Fruit fly (Drosophila melanogaster) whole organism, embryonic: Measurements from ENCODE around the gene CG13032.

ENCODE experiments used
- Aef1 ChIP-seq: fragments of 200-800 bp; sonication (Bioruptor generic); IDR thresholded peaks from 3 replicates; pipeline ENCODE4 v1.3.6; 2022; ENCODE audit warnings: missing biosample characterization, missing genetic modification characterization
- Antp ChIP-seq: fragments of 200-800 bp; sonication (Bioruptor generic); optimal IDR thresholded peaks from 3 replicates; lab custom pipeline; 2016; ENCODE audit warnings: missing biosample characterization, missing genetic modification characterization
- Asciz ChIP-seq: fragments of 200-800 bp; sonication (Bioruptor generic); optimal IDR thresholded peaks from 2 replicates; lab custom pipeline; 2017; ENCODE audit warnings: missing biosample characterization, mild to moderate bottlenecking, missing genetic modification characterization, missing genetic modification reagents
- B-H2 ChIP-seq: fragments of 200-800 bp; sonication (Bioruptor generic); optimal IDR thresholded peaks from 2 replicates; lab custom pipeline; 2018; ENCODE audit warnings: missing biosample characterization, mild to moderate bottlenecking, missing genetic modification characterization
- CG10267 ChIP-seq: fragments of 200-800 bp; sonication (Bioruptor generic); optimal IDR thresholded peaks from 2 replicates; lab custom pipeline; 2018; ENCODE audit warnings: missing biosample characterization, mild to moderate bottlenecking, missing genetic modification characterization, moderate library complexity
- CG11085 ChIP-seq: fragments of 200-800 bp; sonication (Bioruptor generic); IDR thresholded peaks from 2 replicates; pipeline ENCODE4 v1.3.6; 2022; ENCODE audit warnings: missing biosample characterization, missing genetic modification characterization
- CG11456 ChIP-seq: fragments of 200-800 bp; sonication (Bioruptor generic); IDR thresholded peaks from 3 replicates; pipeline ENCODE4 v1.3.6; 2022; ENCODE audit warnings: missing biosample characterization, missing genetic modification characterization
- CG12104 ChIP-seq: fragments of 200-800 bp; sonication (Bioruptor generic); optimal IDR thresholded peaks from 3 replicates; lab custom pipeline; 2016; ENCODE audit warnings: missing biosample characterization, missing genetic modification characterization
- CG13123 ChIP-seq: fragments of 200-800 bp; sonication (Bioruptor generic); optimal IDR thresholded peaks from 2 replicates; lab custom pipeline; 2016; ENCODE audit warnings: missing biosample characterization, missing genetic modification characterization
- CG15073 ChIP-seq: fragments of 200-800 bp; sonication (Bioruptor generic); optimal IDR thresholded peaks from 2 replicates; lab custom pipeline; 2016; ENCODE audit warnings: missing biosample characterization, missing genetic modification characterization
- CG18011 ChIP-seq: fragments of 200-800 bp; sonication (Bioruptor generic); optimal IDR thresholded peaks from 2 replicates; lab custom pipeline; 2017; ENCODE audit warnings: missing biosample characterization, missing genetic modification characterization, mild to moderate bottlenecking, moderate library complexity, missing genotype
- CG2202 ChIP-seq: fragments of 200-800 bp; sonication (Bioruptor generic); optimal IDR thresholded peaks from 2 replicates; lab custom pipeline; 2018; ENCODE audit warnings: missing biosample characterization, mild to moderate bottlenecking, missing genetic modification characterization
- CG2889 ChIP-seq: fragments of 200-800 bp; sonication (Bioruptor generic); IDR thresholded peaks from 3 replicates; pipeline ENCODE4 v1.3.6; 2022; ENCODE audit warnings: missing biosample characterization, missing genetic modification characterization
- CG3065 ChIP-seq: fragments of 200-800 bp; sonication (Bioruptor generic); optimal IDR thresholded peaks from 2 replicates; lab custom pipeline; 2016; ENCODE audit warnings: missing biosample characterization, missing genetic modification characterization
- CG32532 ChIP-seq: fragments of 200-800 bp; sonication (Bioruptor generic); IDR thresholded peaks from 2 replicates; pipeline ENCODE4 v1.3.6; 2022; ENCODE audit warnings: missing biosample characterization, missing genetic modification characterization
- CG42726 ChIP-seq: fragments of 200-800 bp; sonication (Bioruptor generic); IDR thresholded peaks from 2 replicates; pipeline ENCODE4 v1.3.6; 2022; ENCODE audit warnings: missing biosample characterization, missing genetic modification characterization; ENCODE audit not compliant: partially characterized antibody
- CG4282 ChIP-seq: fragments of 200-800 bp; sonication (Bioruptor generic); optimal IDR thresholded peaks from 2 replicates; lab custom pipeline; 2016; ENCODE audit warnings: missing biosample characterization, missing genetic modification characterization
- CG4424 ChIP-seq: fragments of 200-800 bp; sonication (Bioruptor generic); optimal IDR thresholded peaks from 3 replicates; lab custom pipeline; 2016; ENCODE audit warnings: missing biosample characterization, missing genetic modification characterization
- CG5953 ChIP-seq: fragments of 200-800 bp; sonication (Bioruptor generic); IDR thresholded peaks from 2 replicates; pipeline ENCODE4 v1.3.6; 2022; ENCODE audit warnings: missing biosample characterization, missing genetic modification characterization
- CG6683 ChIP-seq: fragments of 200-800 bp; sonication (Bioruptor generic); optimal IDR thresholded peaks from 2 replicates; lab custom pipeline; 2017; ENCODE audit warnings: missing biosample characterization, mild to moderate bottlenecking, missing genetic modification characterization, missing genetic modification reagents
- CG7357 ChIP-seq: fragments of 200-800 bp; sonication (Bioruptor generic); IDR thresholded peaks from 3 replicates; pipeline ENCODE4 v1.3.6; 2022; ENCODE audit warnings: missing biosample characterization, missing genetic modification characterization
- CG9876 ChIP-seq: fragments of 200-800 bp; sonication (Bioruptor generic); optimal IDR thresholded peaks from 2 replicates; lab custom pipeline; 2016; ENCODE audit warnings: missing biosample characterization, missing genetic modification characterization
- CkIIα-i1 ChIP-seq: fragments of 200-800 bp; sonication (Bioruptor generic); IDR thresholded peaks from 2 replicates; pipeline ENCODE4 v1.3.6; 2022; ENCODE audit warnings: missing biosample characterization, missing genetic modification characterization
- Dad ChIP-seq: fragments of 200-800 bp; sonication (Bioruptor generic); optimal IDR thresholded peaks from 3 replicates; lab custom pipeline; 2016; ENCODE audit warnings: missing biosample characterization, missing genetic modification characterization
- Drgx ChIP-seq: fragments of 200-800 bp; sonication (Bioruptor generic); IDR thresholded peaks from 2 replicates; pipeline ENCODE4 v1.3.6; 2022; ENCODE audit warnings: missing biosample characterization, missing genetic modification characterization
- HHEX ChIP-seq: fragments of 200-800 bp; sonication (Bioruptor generic); optimal IDR thresholded peaks from 3 replicates; lab custom pipeline; 2017; ENCODE audit warnings: missing biosample characterization, mild to moderate bottlenecking, missing genetic modification characterization, missing genetic modification reagents
- Hey ChIP-seq: fragments of 200-800 bp; sonication (Bioruptor generic); optimal IDR thresholded peaks from 3 replicates; lab custom pipeline; 2018; ENCODE audit warnings: missing biosample characterization, mild to moderate bottlenecking, missing genetic modification characterization
- Max ChIP-seq: fragments of 200-800 bp; sonication (Bioruptor generic); optimal IDR thresholded peaks from 2 replicates; lab custom pipeline; 2016; ENCODE audit warnings: missing biosample characterization, mild to moderate bottlenecking, missing genetic modification characterization
- Opbp ChIP-seq: fragments of 200-800 bp; sonication (Bioruptor generic); IDR thresholded peaks from 3 replicates; pipeline ENCODE4 v1.3.6; 2022; ENCODE audit warnings: missing biosample characterization, missing genetic modification characterization; ENCODE audit not compliant: partially characterized antibody
- Ptx1 ChIP-seq: fragments of 200-800 bp; sonication (Bioruptor generic); IDR thresholded peaks from 2 replicates; pipeline ENCODE4 v1.3.6; 2022; ENCODE audit warnings: missing biosample characterization, missing genetic modification characterization
- Trl ChIP-seq, 3 experiments: fragments of >200 bp in 2 of 3; fragments of 200-800 bp in 1 of 3; sonication (Bioruptor generic) in 1 of 3; optimal IDR thresholded peaks; 2 replicates in 1 of 3; 3 replicates in 2 of 3; lab custom pipeline; 2016 to 2017; ENCODE audit warnings: missing biosample characterization in 1 of 3, missing genetic modification characterization in 1 of 3
- bigmax ChIP-seq: fragments of 200-800 bp; sonication (Bioruptor generic); optimal IDR thresholded peaks from 2 replicates; lab custom pipeline; 2018; ENCODE audit warnings: missing biosample characterization, mild to moderate bottlenecking, missing genetic modification characterization
- cas ChIP-seq: fragments of 200-800 bp; sonication (Bioruptor generic); IDR thresholded peaks from 2 replicates; pipeline ENCODE4 v1.3.6; 2022; ENCODE audit warnings: missing biosample characterization, missing genetic modification characterization
- cg ChIP-seq: fragments of 200-800 bp; sonication (Bioruptor generic); optimal IDR thresholded peaks from 3 replicates; lab custom pipeline; 2019; ENCODE audit warnings: missing biosample characterization, mild to moderate bottlenecking, missing genetic modification characterization, moderate library complexity
- chif ChIP-seq, 2 experiments: fragments of 200-800 bp; sonication (Bioruptor generic); optimal IDR thresholded peaks; 3 replicates each; lab custom pipeline; 2016; ENCODE audit warnings: missing biosample characterization in 2 of 2, missing genetic modification characterization in 2 of 2
- chinmo ChIP-seq: fragments of 200-800 bp; sonication (Bioruptor generic); IDR thresholded peaks from 4 replicates; pipeline ENCODE4 v1.3.6; 2022; ENCODE audit warnings: missing biosample characterization, missing genetic modification characterization; ENCODE audit not compliant: partially characterized antibody
- chn ChIP-seq: fragments of 200-800 bp; sonication (Bioruptor generic); optimal IDR thresholded peaks from 2 replicates; lab custom pipeline; 2016; ENCODE audit warnings: missing biosample characterization, missing genetic modification characterization
- corto ChIP-seq: fragments of 200-800 bp; sonication (Bioruptor generic); optimal IDR thresholded peaks from 2 replicates; lab custom pipeline; 2016; ENCODE audit warnings: missing biosample characterization, mild to moderate bottlenecking, missing genetic modification characterization, moderate library complexity
- crol ChIP-seq: fragments of 200-800 bp; sonication (Bioruptor generic); IDR thresholded peaks from 2 replicates; pipeline ENCODE4 v1.3.6; 2022; ENCODE audit warnings: missing biosample characterization, missing genetic modification characterization
- dpn ChIP-seq, 2 experiments: fragments of 200-800 bp; sonication (Bioruptor generic); optimal IDR thresholded peaks; 3 replicates each; lab custom pipeline; 2016; ENCODE audit warnings: missing biosample characterization in 2 of 2, missing genetic modification characterization in 2 of 2
- ewg ChIP-seq: fragments of 200-800 bp; sonication (Bioruptor generic); optimal IDR thresholded peaks from 3 replicates; lab custom pipeline; 2017; ENCODE audit warnings: mild to moderate bottlenecking, missing biosample characterization, missing genetic modification reagents, missing genetic modification characterization
- hb ChIP-seq: fragments of 200-800 bp; sonication (Bioruptor generic); IDR thresholded peaks from 3 replicates; pipeline ENCODE4 v1.3.6; 2022; ENCODE audit warnings: missing biosample characterization, missing genetic modification characterization; ENCODE audit not compliant: partially characterized antibody
- mirr ChIP-seq: fragments of 200-800 bp; sonication (Bioruptor generic); optimal IDR thresholded peaks from 3 replicates; lab custom pipeline; 2018; ENCODE audit warnings: missing biosample characterization, mild to moderate bottlenecking, missing genetic modification characterization
- pb ChIP-seq: fragments of 200-800 bp; sonication (Bioruptor generic); optimal IDR thresholded peaks from 3 replicates; lab custom pipeline; 2016; ENCODE audit warnings: missing biosample characterization, missing genetic modification characterization
- pum ChIP-seq: fragments of 200-800 bp; sonication (Bioruptor generic); optimal IDR thresholded peaks from 2 replicates; lab custom pipeline; 2016; ENCODE audit warnings: missing biosample characterization, missing genetic modification characterization
- ranshi ChIP-seq: fragments of 200-800 bp; sonication (Bioruptor generic); IDR thresholded peaks from 2 replicates; pipeline ENCODE4 v1.3.6; 2022; ENCODE audit warnings: missing biosample characterization, missing genetic modification characterization
- sna ChIP-seq: fragments of 200-800 bp; sonication (Bioruptor generic); IDR thresholded peaks from 2 replicates; pipeline ENCODE4 v1.3.6; 2022; ENCODE audit warnings: missing biosample characterization, missing genetic modification characterization; ENCODE audit not compliant: partially characterized antibody
- stc ChIP-seq: fragments of 200-800 bp; sonication (Bioruptor generic); IDR thresholded peaks from 2 replicates; pipeline ENCODE4 v1.3.6; 2022; ENCODE audit warnings: missing biosample characterization, missing genetic modification characterization
- tx ChIP-seq: fragments of 200-800 bp; sonication (Bioruptor generic); optimal IDR thresholded peaks from 2 replicates; lab custom pipeline; 2016; ENCODE audit warnings: missing biosample characterization, missing genetic modification characterization
- zf30C ChIP-seq: fragments of 200-800 bp; sonication (Bioruptor generic); optimal IDR thresholded peaks from 3 replicates; lab custom pipeline; 2018; ENCODE audit warnings: missing biosample characterization, mild to moderate bottlenecking, missing genetic modification characterization

Gene CG13032

dm6 chr3L:16646865-16647459 lies 26.8 kb upstream of the CG13032 start:
- TF ChIP-seq pb (peak; percentile 11), corto (GFP tag; lab: Kevin White, UChicago) (no peak), ranshi (GFP tag; lab: Robert Waterston, UW) (no peak), chn (no peak), CG7357 (GFP tag; lab: Robert Waterston, UW) (no peak), crol (GFP tag; lab: Robert Waterston, UW) (peak; percentile 74), cg (GFP tag; lab: Kevin White, UChicago) (peak; percentile 82), Max (no peak), chinmo (GFP tag; lab: Robert Waterston, UW) (0 out of 4 replicates have a peak, but pooled peaks have one; percentile 17), CG10267 (tag; lab: Kevin White, UChicago) (no peak), Hey (tag; lab: Kevin White, UChicago) (no peak), CG6683 (GFP tag; lab: Kevin White, UChicago) (no peak), Drgx (GFP tag; lab: Robert Waterston, UW) (peak; percentile 32; the same call in 1 of the 2 replicates), B-H2 (no peak), mirr (GFP tag; lab: Kevin White, UChicago) (no peak), dpn (GFP tag; optimal IDR thresholded peaks at IDR 0.05; lab: Kevin White, UChicago) (peak in 1 of 2 experiments; percentile 31), stc (peak; percentile 50; the same call in 1 of the 2 replicates), HHEX (no peak), CG15073 (no peak), Opbp (GFP tag; lab: Robert Waterston, UW) (no peak), CG11085 (GFP tag; lab: Robert Waterston, UW) (no peak), pum (peak; percentile 3), CG13123 (no peak), CG5953 (GFP tag; lab: Robert Waterston, UW) (0 out of 2 replicates have a peak, but pooled peaks have one; percentile 16), CG42726 (GFP tag; lab: Robert Waterston, UW) (peak; percentile 64; the same call in 1 of the 2 replicates), chif (GFP tag; optimal IDR thresholded peaks at IDR 0.05; lab: Kevin White, UChicago) (peak in 1 of 2 experiments; percentile 2), CG3065 (no peak), cas (GFP tag; lab: Robert Waterston, UW) (no peak), bigmax (GFP tag; lab: Kevin White, UChicago) (no peak), Aef1 (GFP tag; lab: Robert Waterston, UW) (no peak), CG4282 (GFP tag; lab: Kevin White, UChicago) (no peak), CG2889 (GFP tag; lab: Robert Waterston, UW) (0 out of 3 replicates have a peak, but pooled peaks have one; percentile 11), hb (GFP tag; lab: Robert Waterston, UW) (no peak), CG18011 (no peak), CG4424 (GFP tag; lab: Kevin White, UChicago) (no peak), Ptx1 (GFP tag; lab: Robert Waterston, UW) (no peak), Dad (GFP tag; lab: Kevin White, UChicago) (no peak), zf30C (GFP tag; lab: Kevin White, UChicago) (no peak), CkIIα-i1 (GFP tag; lab: Robert Waterston, UW) (no peak), Trl (optimal IDR thresholded peaks at IDR 0.05; lab: Kevin White, UChicago) (peak; percentile 25 to 62), Trl (GFP tag; optimal IDR thresholded peaks at IDR 0.05; lab: Kevin White, UChicago) (no peak), tx (GFP tag; lab: Kevin White, UChicago) (no peak), Asciz (GFP tag; lab: Kevin White, UChicago) (no peak), Antp (GFP tag; lab: Kevin White, UChicago) (peak; percentile 2), CG2202 (tag; lab: Kevin White, UChicago) (no peak), CG11456 (GFP tag; lab: Robert Waterston, UW) (peak; percentile 60; the same call in 1 of the 3 replicates), CG12104 (no peak), ewg (peak; percentile 58), CG32532 (GFP tag; lab: Robert Waterston, UW) (peak; percentile 34; the same call in 1 of the 2 replicates), sna (GFP tag; lab: Robert Waterston, UW) (no peak), CG9876 (GFP tag; lab: Kevin White, UChicago) (peak; percentile 36)
